Worm (Caenorhabditis elegans) whole organism, late embryonic: Measurements from ENCODE around the gene B0034.2.

ENCODE experiments used
- C08G9.2 ChIP-seq: sonication (generic microtip); optimal IDR thresholded peaks from 2 replicates; lab custom pipeline; 2016; ENCODE audit warnings: mild to moderate bottlenecking, missing genetic modification characterization, moderate library complexity, missing compliant biosample characterization
- C38D4.7 ChIP-seq: fragments of 200-800 bp; sonication (Bioruptor generic); optimal IDR thresholded peaks from 2 replicates; lab custom pipeline; 2018; ENCODE audit warnings: mild to moderate bottlenecking, missing genetic modification characterization, moderate library complexity, missing compliant biosample characterization
- F13H6.1 ChIP-seq: sonication (generic microtip); optimal IDR thresholded peaks from 2 replicates; lab custom pipeline; 2016; ENCODE audit warnings: missing genetic modification characterization, missing compliant biosample characterization
- K09A11.1 ChIP-seq: sonication (generic microtip); optimal IDR thresholded peaks from 2 replicates; lab custom pipeline; 2017; ENCODE audit warnings: antibody characterized with exemption, mild to moderate bottlenecking, missing genetic modification characterization, missing compliant biosample characterization; ENCODE audit not compliant: insufficient read depth
- T23F11.4 ChIP-seq: fragments of 200-800 bp; sonication (Bioruptor generic); optimal IDR thresholded peaks from 2 replicates; lab custom pipeline; 2018; ENCODE audit warnings: mild to moderate bottlenecking, missing genetic modification characterization, missing compliant biosample characterization
- ahr-1 ChIP-seq: sonication (generic microtip); optimal IDR thresholded peaks from 2 replicates; lab custom pipeline; 2016; ENCODE audit warnings: missing genetic modification characterization, missing compliant biosample characterization
- ama-1 ChIP-seq: fragments of 150-350 bp; optimal IDR thresholded peaks from 2 replicates; lab custom pipeline; 2014
- ceh-19 ChIP-seq: fragments of 200-800 bp; sonication (Bioruptor generic); optimal IDR thresholded peaks from 2 replicates; lab custom pipeline; 2018; ENCODE audit warnings: mild to moderate bottlenecking, missing genetic modification characterization, missing compliant biosample characterization
- ceh-22 ChIP-seq: sonication (generic microtip); optimal IDR thresholded peaks from 2 replicates; lab custom pipeline; 2017; ENCODE audit warnings: missing biosample characterization, missing genetic modification characterization
- ceh-30 ChIP-seq: fragments of 150-350 bp; optimal IDR thresholded peaks from 2 replicates; lab custom pipeline; 2014; ENCODE audit warnings: missing biosample characterization, missing genetic modification characterization
- ceh-45 ChIP-seq: fragments of 200-800 bp; sonication (Bioruptor generic); IDR thresholded peaks from 2 replicates; pipeline ENCODE4 v1.3.6; 2022; ENCODE audit warnings: missing genetic modification reagents, missing genetic modification characterization, missing compliant biosample characterization
- ceh-9 ChIP-seq: sonication (generic microtip); optimal IDR thresholded peaks from 2 replicates; lab custom pipeline; 2016; ENCODE audit warnings: mild to moderate bottlenecking, missing genetic modification characterization, inconsistent platforms, missing compliant biosample characterization
- fax-1 ChIP-seq: sonication (generic microtip); optimal IDR thresholded peaks from 2 replicates; lab custom pipeline; 2016; ENCODE audit warnings: missing genotype, missing genetic modification characterization, missing compliant biosample characterization
- fkh-10 ChIP-seq: fragments of 150-350 bp; optimal IDR thresholded peaks from 2 replicates; lab custom pipeline; 2014; ENCODE audit warnings: missing biosample characterization, missing genetic modification reagents, missing genetic modification characterization
- fkh-6 ChIP-seq: sonication (generic microtip); optimal IDR thresholded peaks from 2 replicates; lab custom pipeline; 2016; ENCODE audit warnings: missing genetic modification characterization, missing compliant biosample characterization
- hlh-15 ChIP-seq: sonication (generic microtip); optimal IDR thresholded peaks from 2 replicates; lab custom pipeline; 2016; ENCODE audit warnings: missing genetic modification characterization, missing compliant biosample characterization
- hlh-30 ChIP-seq: sonication (generic microtip); optimal IDR thresholded peaks from 2 replicates; lab custom pipeline; 2017; ENCODE audit warnings: antibody characterized with exemption, missing genetic modification characterization, missing compliant biosample characterization; ENCODE audit not compliant: insufficient read depth
- hlh-6 ChIP-seq: sonication (generic microtip); optimal IDR thresholded peaks from 2 replicates; lab custom pipeline; 2016; ENCODE audit warnings: missing genotype, missing genetic modification characterization, missing compliant biosample characterization
- lin-11 ChIP-seq: fragments of 200-800 bp; sonication (Bioruptor generic); optimal IDR thresholded peaks from 2 replicates; lab custom pipeline; 2018; ENCODE audit warnings: mild to moderate bottlenecking, missing genetic modification characterization, missing compliant biosample characterization
- mec-3 ChIP-seq: sonication (generic microtip); optimal IDR thresholded peaks from 2 replicates; lab custom pipeline; 2016; ENCODE audit warnings: borderline replicate concordance, missing genetic modification characterization, missing compliant biosample characterization
- nfya-1 ChIP-seq: sonication (generic microtip); optimal IDR thresholded peaks from 2 replicates; lab custom pipeline; 2017; ENCODE audit warnings: missing genetic modification characterization, mild to moderate bottlenecking, missing compliant biosample characterization, antibody characterized with exemption, moderate library complexity
- nhr-11 ChIP-seq: fragments of 150-350 bp; optimal IDR thresholded peaks from 2 replicates; lab custom pipeline; 2014; ENCODE audit warnings: missing biosample characterization, missing genetic modification characterization
- nhr-232 ChIP-seq: sonication (generic microtip); optimal IDR thresholded peaks from 2 replicates; lab custom pipeline; 2016; ENCODE audit warnings: missing genetic modification characterization, missing compliant biosample characterization
- npax-4 ChIP-seq: sonication (generic microtip); optimal IDR thresholded peaks from 2 replicates; lab custom pipeline; 2016; ENCODE audit warnings: missing genetic modification characterization, missing compliant biosample characterization
- pag-3 ChIP-seq: sonication (generic microtip); optimal IDR thresholded peaks from 2 replicates; lab custom pipeline; 2016; ENCODE audit warnings: missing compliant biosample characterization, missing genetic modification characterization, borderline replicate concordance
- pha-2 ChIP-seq: sonication (generic microtip); optimal IDR thresholded peaks from 2 replicates; lab custom pipeline; 2017; ENCODE audit warnings: mild to moderate bottlenecking, missing genetic modification characterization, missing compliant biosample characterization
- pros-1 ChIP-seq: fragments of 150-350 bp; optimal IDR thresholded peaks from 2 replicates; lab custom pipeline; 2014; ENCODE audit warnings: missing biosample characterization, missing genetic modification reagents, missing genetic modification characterization
- ref-2 ChIP-seq: sonication (generic microtip); optimal IDR thresholded peaks from 2 replicates; lab custom pipeline; 2016; ENCODE audit warnings: missing genetic modification characterization, missing compliant biosample characterization
- sdc-2 ChIP-seq: sonication (generic microtip); optimal IDR thresholded peaks from 2 replicates; lab custom pipeline; 2016; ENCODE audit warnings: missing genotype, missing genetic modification characterization, missing compliant biosample characterization
- tbx-2 ChIP-seq: sonication (generic microtip); optimal IDR thresholded peaks from 2 replicates; lab custom pipeline; 2016; ENCODE audit warnings: missing genetic modification characterization, missing compliant biosample characterization
- tbx-7 ChIP-seq: sonication (generic microtip); optimal IDR thresholded peaks from 2 replicates; lab custom pipeline; 2016; ENCODE audit warnings: missing genotype, missing genetic modification characterization, missing compliant biosample characterization
- unc-3 ChIP-seq, 2 experiments: fragments of 200-800 bp in 1 of 2; sonication (Bioruptor generic) in 1 of 2; sonication (generic microtip) in 1 of 2; conservative IDR thresholded peaks in 1 of 2; optimal IDR thresholded peaks in 1 of 2; 2 replicates each; pipeline versions ENCODE4 v1.3.6 to Lab custom; 2016 to 2022; ENCODE audit warnings: missing compliant biosample characterization in 2 of 2, missing genetic modification characterization in 2 of 2, missing genetic modification reagents in 1 of 2
- ztf-16 ChIP-seq: sonication (generic microtip); optimal IDR thresholded peaks from 2 replicates; lab custom pipeline; 2017; ENCODE audit warnings: missing genetic modification characterization, missing compliant biosample characterization

Gene B0034.2

DNA sequence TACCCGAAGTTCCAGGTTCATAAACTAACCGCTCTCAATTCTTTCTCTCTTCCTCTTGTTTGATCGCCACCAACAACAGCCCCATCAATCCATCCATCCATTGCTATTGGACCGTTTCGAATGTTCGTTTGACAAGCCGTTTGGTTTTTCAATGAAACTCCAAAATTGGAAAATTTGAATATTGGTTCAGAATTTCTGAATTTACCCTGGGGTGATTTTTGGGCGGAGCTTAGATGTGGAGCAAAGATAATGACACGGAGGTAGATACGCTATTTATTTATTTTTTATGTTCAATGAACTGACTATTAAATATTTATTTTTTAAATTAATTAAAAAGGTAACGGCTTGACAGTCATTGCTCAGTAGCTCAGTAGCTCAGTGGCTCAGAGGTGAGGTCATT, at the start of gene B0034.2:
Gene B0034.2, minus strand, starts transcription at position 101 of the 400 bp plus-strand sequence.
- TF ChIP-seq ceh-45 (GFP tag; lab: Robert Waterston, UW) (no peak), ceh-30 (tag; lab: Kevin White, UChicago) (no peak), T23F11.4 (GFP tag; lab: Kevin White, UChicago) (no peak), hlh-30 (no peak), fkh-6 (tag; lab: Kevin White, UChicago) (no peak), nfya-1 (tag; lab: Kevin White, UChicago) (no peak), npax-4 (tag; lab: Kevin White, UChicago) (no peak), unc-3 (GFP tag; conservative IDR thresholded peaks at IDR 0.05; lab: Robert Waterston, UW) (no peak), unc-3 (tag; optimal IDR thresholded peaks at IDR 0.05; lab: Kevin White, UChicago) (no peak), pros-1 (tag; lab: Kevin White, UChicago) (no peak), C38D4.7 (GFP tag; lab: Kevin White, UChicago) (no peak), ztf-16 (no peak), mec-3 (tag; lab: Kevin White, UChicago) (no peak), ama-1 (lab: Kevin White, UChicago) (no peak), hlh-6 (tag; lab: Kevin White, UChicago) (no peak), sdc-2 (no peak), pha-2 (tag; lab: Kevin White, UChicago) (no peak), K09A11.1 (no peak)

DNA sequence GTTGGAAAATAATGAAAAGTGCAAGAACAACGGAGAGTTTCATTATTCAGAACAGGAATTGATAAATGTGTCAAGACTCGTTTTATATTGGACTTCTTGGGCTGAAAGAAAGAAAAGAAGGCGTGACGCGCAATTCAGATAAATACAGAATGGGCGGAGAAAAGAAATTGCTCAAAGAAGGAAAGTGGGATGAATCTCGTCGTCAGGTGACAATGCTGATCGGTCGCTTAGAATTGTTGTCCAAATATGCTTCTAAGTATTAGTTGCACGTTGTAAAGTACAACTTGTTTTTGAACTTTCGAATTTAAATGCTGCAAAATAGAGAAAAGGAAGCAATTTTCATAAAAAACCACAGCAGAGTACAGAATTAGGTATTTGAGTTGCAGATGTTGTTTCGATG, 46.5 kb upstream of the B0034.2 start, which contains the start of gene ins-3:
Gene ins-3, minus strand, starts transcription at position 101 of the 400 bp plus-strand sequence.
- no peak for TF ChIP-seq C08G9.2
- no peak for TF ChIP-seq ceh-45 (GFP tag; lab: Robert Waterston, UW)
- TF ChIP-seq C38D4.7 (GFP tag; lab: Kevin White, UChicago): no peak
- TF ChIP-seq pha-2 (tag; lab: Kevin White, UChicago): no peak
- TF ChIP-seq nhr-232 (tag; lab: Kevin White, UChicago): no peak
- no peak for TF ChIP-seq F13H6.1 (tag; lab: Kevin White, UChicago)

DNA sequence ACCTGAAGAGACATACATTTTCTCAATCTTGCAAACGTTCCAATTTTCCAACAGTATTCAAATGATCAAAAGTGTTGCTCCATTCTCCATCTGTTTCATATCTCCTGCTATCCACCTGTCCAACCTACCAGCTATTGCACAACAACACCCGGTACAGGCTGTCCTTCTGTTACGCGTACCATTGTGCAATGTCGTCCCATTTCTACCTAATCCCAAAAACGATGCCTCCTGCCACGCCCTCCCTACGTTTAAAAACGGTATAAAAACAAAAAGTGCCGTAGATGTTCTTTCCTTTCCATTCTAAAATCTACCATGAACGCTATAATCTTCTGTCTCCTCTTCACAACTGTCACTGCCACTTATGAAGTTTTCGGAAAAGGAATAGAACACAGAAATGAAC, 44.1 kb upstream of the B0034.2 start, which contains the start of gene ins-2:
Gene ins-2, plus strand, starts transcription at position 301 of the 400 bp plus-strand sequence.
- TF ChIP-seq tbx-2 (tag; lab: Kevin White, UChicago): no peak
- TF ChIP-seq mec-3 (tag; lab: Kevin White, UChicago): no peak

DNA sequence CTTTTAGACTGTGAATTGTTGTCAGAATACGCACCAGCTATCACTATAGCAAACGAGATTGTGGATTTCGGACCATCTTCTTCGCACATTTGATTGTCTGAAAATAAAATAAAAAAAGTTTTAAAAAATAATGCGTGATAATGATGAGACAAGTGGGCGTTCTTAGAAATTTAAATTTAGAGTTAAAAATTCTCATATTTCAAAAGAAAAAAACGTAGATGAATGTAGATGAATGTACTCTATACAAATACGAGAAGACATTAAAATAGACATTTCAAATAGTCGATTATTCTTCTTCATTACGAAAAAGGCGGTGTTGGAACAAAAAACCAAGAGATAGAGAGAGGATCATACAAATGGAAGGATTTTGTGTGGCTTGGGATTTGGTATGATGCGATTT, 30.7 kb upstream of the B0034.2 start, which contains the start of gene B0034.5:
Gene B0034.5, minus strand, starts transcription at position 101 of the 400 bp plus-strand sequence.
- TF ChIP-seq fkh-10 (GFP tag; lab: Kevin White, UChicago) (no peak), ceh-19 (no peak), npax-4 (tag; lab: Kevin White, UChicago) (no peak), ref-2 (no peak), K09A11.1 (no peak), ceh-22 (no peak), tbx-7 (tag; lab: Kevin White, UChicago) (no peak), ahr-1 (no peak), hlh-15 (tag; lab: Kevin White, UChicago) (no peak), T23F11.4 (GFP tag; lab: Kevin White, UChicago) (no peak), nhr-11 (tag; lab: Kevin White, UChicago) (no peak), lin-11 (tag; lab: Kevin White, UChicago) (no peak), fax-1 (tag; lab: Kevin White, UChicago) (no peak)

DNA sequence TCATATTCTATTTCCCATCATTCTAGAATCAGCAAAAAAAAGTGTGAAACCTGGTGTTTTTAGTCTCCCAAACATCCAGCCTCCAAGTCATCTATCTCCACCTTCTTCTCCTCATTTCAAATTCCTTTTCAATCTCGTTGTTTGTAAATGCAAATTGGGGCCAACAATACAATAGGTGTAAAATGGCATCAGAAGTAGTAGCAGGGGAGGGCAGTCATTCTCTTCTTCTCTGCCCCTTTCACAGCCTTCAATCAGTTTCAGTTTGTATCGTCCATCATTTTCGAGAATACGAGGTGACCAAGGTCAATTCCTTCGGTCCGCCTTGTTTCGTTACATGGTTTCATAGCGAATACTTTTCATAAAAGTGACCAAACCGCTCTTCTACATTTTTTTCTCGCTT, 25.1 kb upstream of the B0034.2 start, which contains the start of gene B0034.4:
Gene B0034.4, minus strand, starts transcription at position 229 of the 400 bp plus-strand sequence.
- TF ChIP-seq ceh-9 (tag; lab: Kevin White, UChicago) (no peak), ceh-45 (GFP tag; lab: Robert Waterston, UW) (no peak), pag-3 (no peak), pha-2 (tag; lab: Kevin White, UChicago) (no peak), unc-3 (GFP tag; conservative IDR thresholded peaks at IDR 0.05; lab: Robert Waterston, UW) (no peak), unc-3 (tag; optimal IDR thresholded peaks at IDR 0.05; lab: Kevin White, UChicago) (no peak)
